Fruit fly (Drosophila melanogaster) whole organism, embryonic: ENCODE data around the gene CG10803.

Experiments used
- CG10274 ChIP-seq: fragments of 200-800 bp; sonication (Bioruptor generic); optimal IDR thresholded peaks from 3 replicates; lab custom pipeline; 2017; ENCODE audit warnings: missing biosample characterization, mild to moderate bottlenecking, missing genetic modification characterization
- CG11398 ChIP-seq: fragments of 200-800 bp; sonication (Bioruptor generic); optimal IDR thresholded peaks from 2 replicates; lab custom pipeline; 2016; ENCODE audit warnings: missing biosample characterization, missing genetic modification characterization
- CG16779 ChIP-seq: fragments of 200-800 bp; sonication (Bioruptor generic); IDR thresholded peaks from 2 replicates; pipeline ENCODE4 v1.3.6; 2022; ENCODE audit warnings: missing biosample characterization, missing genetic modification characterization
- CG16815 ChIP-seq: fragments of 200-800 bp; sonication (Bioruptor generic); optimal IDR thresholded peaks from 3 replicates; lab custom pipeline; 2017; ENCODE audit warnings: missing biosample characterization, mild to moderate bottlenecking, missing genetic modification characterization
- CG17568 ChIP-seq: fragments of 200-800 bp; sonication (Bioruptor generic); optimal IDR thresholded peaks from 2 replicates; lab custom pipeline; 2018; ENCODE audit warnings: missing biosample characterization, mild to moderate bottlenecking, missing genetic modification characterization, moderate library complexity
- CG2199 ChIP-seq: fragments of 200-800 bp; sonication (Bioruptor generic); IDR thresholded peaks from 3 replicates; pipeline ENCODE4 v1.3.6; 2022; ENCODE audit warnings: missing biosample characterization, missing genetic modification characterization
- CG32532 ChIP-seq: fragments of 200-800 bp; sonication (Bioruptor generic); IDR thresholded peaks from 2 replicates; pipeline ENCODE4 v1.3.6; 2022; ENCODE audit warnings: missing biosample characterization, missing genetic modification characterization
- CG3281 ChIP-seq: fragments of 200-800 bp; sonication (Bioruptor generic); optimal IDR thresholded peaks from 3 replicates; lab custom pipeline; 2017; ENCODE audit warnings: missing biosample characterization, mild to moderate bottlenecking, missing genetic modification characterization
- CG42726 ChIP-seq: fragments of 200-800 bp; sonication (Bioruptor generic); IDR thresholded peaks from 2 replicates; pipeline ENCODE4 v1.3.6; 2022; ENCODE audit warnings: missing biosample characterization, missing genetic modification characterization; ENCODE audit not compliant: partially characterized antibody
- CG4328 ChIP-seq: fragments of 200-800 bp; sonication (Bioruptor generic); optimal IDR thresholded peaks from 3 replicates; lab custom pipeline; 2017; ENCODE audit warnings: missing biosample characterization, missing genetic modification reagents, missing genetic modification characterization
- CG4707 ChIP-seq: fragments of 200-800 bp; sonication (Bioruptor generic); optimal IDR thresholded peaks from 2 replicates; lab custom pipeline; 2018; ENCODE audit warnings: missing biosample characterization, mild to moderate bottlenecking, missing genetic modification characterization, moderate library complexity
- CG8290 ChIP-seq, 3 experiments: fragments of 200-800 bp; sonication (Bioruptor generic); optimal IDR thresholded peaks; 2 replicates each; lab custom pipeline; 2016 to 2019; ENCODE audit warnings: missing biosample characterization in 3 of 3, missing genetic modification characterization in 3 of 3, mild to moderate bottlenecking in 2 of 3, moderate library complexity in 1 of 3
- CTCF ChIP-seq: fragments of 200-800 bp; sonication (Bioruptor generic); optimal IDR thresholded peaks from 2 replicates; lab custom pipeline; 2017; ENCODE audit warnings: missing biosample characterization, mild to moderate bottlenecking, missing genetic modification characterization, moderate library complexity
- Doc2 ChIP-seq: fragments of 200-800 bp; sonication (Bioruptor generic); IDR thresholded peaks from 2 replicates; pipeline ENCODE4 v1.3.6; 2022; ENCODE audit warnings: missing biosample characterization, missing genetic modification characterization
- Dref ChIP-seq: fragments of 200-800 bp; sonication (Bioruptor generic); IDR thresholded peaks from 2 replicates; pipeline ENCODE4 v1.3.6; 2022; ENCODE audit warnings: missing biosample characterization, missing genetic modification characterization
- E2f2 ChIP-seq: fragments of 200-800 bp; sonication (Bioruptor generic); IDR thresholded peaks from 2 replicates; pipeline ENCODE4 v1.3.6; 2022; ENCODE audit warnings: missing biosample characterization, missing genetic modification characterization
- Ets97D ChIP-seq: fragments of 200-800 bp; sonication (Bioruptor generic); optimal IDR thresholded peaks from 3 replicates; lab custom pipeline; 2016; ENCODE audit warnings: missing biosample characterization, missing genetic modification characterization
- HHEX ChIP-seq: fragments of 200-800 bp; sonication (Bioruptor generic); optimal IDR thresholded peaks from 3 replicates; lab custom pipeline; 2017; ENCODE audit warnings: missing biosample characterization, mild to moderate bottlenecking, missing genetic modification characterization, missing genetic modification reagents
- HLH54F ChIP-seq: fragments of 200-800 bp; sonication (Bioruptor generic); optimal IDR thresholded peaks from 3 replicates; lab custom pipeline; 2016; ENCODE audit warnings: missing biosample characterization, missing genetic modification characterization
- Hr51 ChIP-seq, 2 experiments: fragments of 200-800 bp; sonication (Bioruptor generic); optimal IDR thresholded peaks; 2 replicates in 1 of 2; 3 replicates in 1 of 2; lab custom pipeline; 2016 to 2018; ENCODE audit warnings: missing biosample characterization in 2 of 2, missing genetic modification characterization in 2 of 2, mild to moderate bottlenecking in 1 of 2, moderate library complexity in 1 of 2
- Mes4 ChIP-seq: fragments of 200-800 bp; sonication (Bioruptor generic); optimal IDR thresholded peaks from 2 replicates; lab custom pipeline; 2016; ENCODE audit warnings: missing biosample characterization, missing genetic modification characterization
- Sox100B ChIP-seq: fragments of 200-800 bp; sonication (Bioruptor generic); optimal IDR thresholded peaks from 3 replicates; lab custom pipeline; 2018; ENCODE audit warnings: missing biosample characterization, mild to moderate bottlenecking, missing genetic modification characterization
- Xbp1 ChIP-seq: fragments of 200-800 bp; sonication (Bioruptor generic); optimal IDR thresholded peaks from 3 replicates; lab custom pipeline; 2016; ENCODE audit warnings: missing biosample characterization, mild to moderate bottlenecking, missing genetic modification characterization
- Xrp1 ChIP-seq: fragments of 200-800 bp; sonication (Bioruptor generic); IDR thresholded peaks from 2 replicates; pipeline ENCODE4 v1.3.6; 2022; ENCODE audit warnings: missing biosample characterization, missing genetic modification characterization
- az2 ChIP-seq: fragments of 200-800 bp; sonication (Bioruptor generic); optimal IDR thresholded peaks from 3 replicates; lab custom pipeline; 2016; ENCODE audit warnings: missing biosample characterization, missing genetic modification characterization
- cg ChIP-seq: fragments of 200-800 bp; sonication (Bioruptor generic); optimal IDR thresholded peaks from 3 replicates; lab custom pipeline; 2019; ENCODE audit warnings: missing biosample characterization, mild to moderate bottlenecking, missing genetic modification characterization, moderate library complexity
- ci ChIP-seq: fragments of 200-800 bp; sonication (Bioruptor generic); IDR thresholded peaks from 3 replicates; pipeline ENCODE4 v1.3.6; 2022; ENCODE audit warnings: missing biosample characterization, missing genetic modification characterization
- en ChIP-seq: fragments of 200-800 bp; sonication (Bioruptor generic); optimal IDR thresholded peaks from 2 replicates; lab custom pipeline; 2016; ENCODE audit warnings: missing biosample characterization, missing genetic modification characterization
- hkb ChIP-seq, 2 experiments: fragments of 200-800 bp in 1 of 2; fragments of >200 bp in 1 of 2; sonication (Bioruptor generic) in 1 of 2; IDR thresholded peaks in 1 of 2; optimal IDR thresholded peaks in 1 of 2; 2 replicates each; pipeline versions ENCODE4 v1.3.6 to Lab custom; 2017 to 2022; ENCODE audit warnings: missing biosample characterization in 1 of 2, missing genetic modification characterization in 1 of 2
- pfk ChIP-seq: fragments of 200-800 bp; sonication (Bioruptor generic); optimal IDR thresholded peaks from 2 replicates; lab custom pipeline; 2018; ENCODE audit warnings: missing biosample characterization, mild to moderate bottlenecking, missing genetic modification characterization, moderate library complexity
- pho ChIP-seq: fragments of 200-800 bp; sonication (Bioruptor generic); optimal IDR thresholded peaks from 2 replicates; lab custom pipeline; 2016; ENCODE audit warnings: missing biosample characterization, missing genetic modification characterization
- pita ChIP-seq: fragments of 200-800 bp; sonication (Bioruptor generic); optimal IDR thresholded peaks from 2 replicates; lab custom pipeline; 2017; ENCODE audit warnings: missing biosample characterization, mild to moderate bottlenecking, missing genetic modification characterization
- row ChIP-seq: fragments of 200-800 bp; sonication (Bioruptor generic); IDR thresholded peaks from 3 replicates; pipeline ENCODE4 v1.3.6; 2022; ENCODE audit warnings: missing biosample characterization, missing genetic modification characterization
- sens ChIP-seq: fragments of 200-800 bp; sonication (Bioruptor generic); peaks from one replicate; lab custom pipeline; 2016; ENCODE audit warnings: missing biosample characterization, missing genetic modification characterization
- sisA ChIP-seq: fragments of 200-800 bp; sonication (Bioruptor generic); IDR thresholded peaks from 2 replicates; pipeline ENCODE4 v1.3.6; 2022; ENCODE audit warnings: missing biosample characterization, missing genetic modification characterization
- slbo ChIP-seq: fragments of 200-800 bp; sonication (Bioruptor generic); IDR thresholded peaks from 2 replicates; pipeline ENCODE4 v1.3.6; 2022; ENCODE audit warnings: missing biosample characterization, missing genetic modification characterization
- stwl ChIP-seq: fragments of 200-800 bp; sonication (Bioruptor generic); optimal IDR thresholded peaks from 3 replicates; lab custom pipeline; 2018; ENCODE audit warnings: missing biosample characterization, mild to moderate bottlenecking, missing genetic modification characterization, moderate library complexity
- z ChIP-seq: fragments of 200-800 bp; sonication (Bioruptor generic); IDR thresholded peaks from 3 replicates; pipeline ENCODE4 v1.3.6; 2022; ENCODE audit warnings: missing biosample characterization, missing genetic modification characterization

Gene CG10803

DNA sequence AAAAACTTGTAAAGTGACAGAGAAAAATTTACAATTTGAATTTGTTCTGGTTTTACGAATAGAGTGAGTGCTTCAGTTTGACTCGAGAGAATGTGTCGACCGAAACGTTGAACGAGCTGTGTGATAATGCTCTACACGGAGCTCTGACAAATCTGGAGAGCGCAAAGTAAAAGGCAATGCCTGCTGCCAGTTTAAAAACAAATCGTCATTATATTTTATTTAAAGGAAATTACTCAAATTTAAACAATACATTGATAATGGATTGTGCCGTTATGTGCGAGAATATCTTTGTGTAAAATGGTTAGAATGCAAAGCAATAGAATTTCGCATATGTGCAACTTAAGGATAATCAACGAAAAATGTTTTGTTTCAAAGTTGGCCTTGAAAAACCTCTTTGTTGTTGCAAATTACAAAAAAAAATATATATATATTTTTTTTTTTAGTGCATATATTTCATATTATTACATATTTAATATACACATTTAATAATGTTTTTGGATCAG is 25.3 kb upstream of the CG10803 start, which contains the start of the genes CG16782 and CG10801:
Gene CG16782, minus strand, starts transcription at position 101 of the 503 bp plus-strand sequence.
Gene CG10801, plus strand, starts transcription at position 453 of the 503 bp plus-strand sequence.
- TF ChIP-seq Mes4 (GFP tag; lab: Kevin White, UChicago) (no peak), Sox100B (GFP tag; lab: Kevin White, UChicago) (no peak), en (GFP tag; lab: Kevin White, UChicago) (no peak), HLH54F (no peak)

DNA sequence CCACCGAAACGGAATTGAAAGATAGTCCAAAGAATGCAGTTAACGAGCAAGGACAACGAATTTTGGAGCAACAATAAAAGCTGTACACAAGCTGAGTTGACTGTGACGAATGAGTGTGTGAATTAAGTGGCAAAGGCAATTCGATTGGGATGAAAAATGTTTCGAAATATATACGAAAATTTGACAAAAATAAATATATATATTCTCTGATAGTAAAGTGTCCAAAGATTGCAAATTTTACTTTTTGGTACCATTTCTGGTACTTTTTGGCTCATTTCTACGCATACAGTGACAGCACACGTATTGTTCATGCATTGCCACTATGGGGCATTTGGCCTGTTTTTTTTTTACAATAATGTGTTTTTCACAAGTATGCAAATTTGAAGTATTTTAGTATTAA is 21.5 kb upstream of the CG10803 start, which contains the start of gene CG16781:
Gene CG16781, minus strand, starts transcription at position 101 of the 400 bp plus-strand sequence.
- no peak for TF ChIP-seq CG42726
- no peak for TF ChIP-seq en (GFP tag; lab: Kevin White, UChicago)
- no peak for TF ChIP-seq sisA (GFP tag; lab: Robert Waterston, UW)
- no peak for TF ChIP-seq CG4328 (GFP tag; lab: Kevin White, UChicago)
- no peak for TF ChIP-seq CG3281 (GFP tag; lab: Kevin White, UChicago)
- no peak for TF ChIP-seq cg (GFP tag; lab: Kevin White, UChicago)
- no peak for TF ChIP-seq az2
- no peak for TF ChIP-seq CG16779 (GFP tag; lab: Robert Waterston, UW)
- no peak for TF ChIP-seq pita
- TF ChIP-seq Doc2, result no peak
- TF ChIP-seq Xrp1 (GFP tag; lab: Robert Waterston, UW), result no peak
- TF ChIP-seq pho, result no peak
- no peak for TF ChIP-seq CG10274 (GFP tag; lab: Kevin White, UChicago)
- TF ChIP-seq HHEX, result no peak
- no peak for TF ChIP-seq hkb (optimal IDR thresholded peaks at IDR 0.05; lab: Kevin White, UChicago)
- no peak for TF ChIP-seq hkb (GFP tag; IDR thresholded peaks at IDR 0.05; lab: Robert Waterston, UW)
- no peak for TF ChIP-seq Hr51 (GFP tag; optimal IDR thresholded peaks at IDR 0.05; lab: Kevin White, UChicago)

DNA sequence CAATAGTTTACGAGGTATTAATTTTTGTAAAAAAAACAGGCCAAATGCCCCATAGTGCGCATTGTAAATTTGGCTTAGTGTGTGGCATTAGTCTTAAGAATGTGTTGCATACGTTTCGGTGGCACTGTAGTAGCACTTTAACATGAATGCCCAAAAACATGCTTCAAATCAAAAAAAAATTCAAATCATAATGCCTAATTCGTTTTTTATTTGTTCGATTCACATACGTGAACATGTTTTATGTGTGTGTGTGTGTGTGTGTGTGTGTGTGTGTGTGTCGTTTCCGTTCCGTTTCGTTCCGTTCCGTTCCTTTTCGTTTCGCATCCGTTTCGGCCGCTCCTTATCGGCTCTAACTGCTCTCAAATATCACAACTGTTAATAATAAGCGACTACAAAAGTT is 19.9 kb upstream of the CG10803 start:
- TF ChIP-seq E2f2 (GFP tag; lab: Robert Waterston, UW), result peak; percentile 15; the same call in 1 of the 2 replicates
- no peak for TF ChIP-seq z (GFP tag; lab: Robert Waterston, UW)
- TF ChIP-seq ci (GFP tag; lab: Robert Waterston, UW), result peak; percentile 70
- peak; percentile 15; the same call in 1 of the 2 replicates for TF ChIP-seq CG32532 (GFP tag; lab: Robert Waterston, UW)
- no peak for TF ChIP-seq slbo (GFP tag; lab: Robert Waterston, UW)
- peak; percentile 33 for TF ChIP-seq sens (GFP tag; lab: Kevin White, UChicago)
- peak; percentile 25; the same call in 1 of the 3 replicates for TF ChIP-seq row (GFP tag; lab: Robert Waterston, UW)
- no peak for TF ChIP-seq CG11398 (GFP tag; lab: Kevin White, UChicago)
- TF ChIP-seq pfk (GFP tag; lab: Kevin White, UChicago), result peak; percentile 77
- no peak for TF ChIP-seq Dref (GFP tag; lab: Robert Waterston, UW)
- TF ChIP-seq CG8290 (GFP tag; optimal IDR thresholded peaks at IDR 0.05; lab: Kevin White, UChicago), result no peak
- TF ChIP-seq CG8290 (tag; optimal IDR thresholded peaks at IDR 0.05; lab: Kevin White, UChicago), result peak in 1 of 2 experiments; percentile 33
- TF ChIP-seq CG16815 (GFP tag; lab: Kevin White, UChicago), result no peak
- TF ChIP-seq CG17568 (GFP tag; lab: Kevin White, UChicago), result peak; percentile 35
- peak; percentile 46 for TF ChIP-seq CTCF (GFP tag; lab: Kevin White, UChicago)
- TF ChIP-seq stwl, result peak; percentile 28
- TF ChIP-seq Ets97D (GFP tag; lab: Kevin White, UChicago), result peak; percentile 23
- TF ChIP-seq cg (GFP tag; lab: Kevin White, UChicago), result peak; percentile 42
- TF ChIP-seq CG2199 (GFP tag; lab: Robert Waterston, UW), result peak; percentile 34; the same call in 1 of the 3 replicates
- no peak for TF ChIP-seq Xbp1
- peak; percentile 42 for TF ChIP-seq CG4707
